Worm (Caenorhabditis elegans): Measurements from ENCODE around the gene C34F6.11.

- TF ChIP-seq nhr-12 (tag; optimal IDR thresholded peaks at IDR 0.05), result no peak
- TF ChIP-seq nhr-28 (tag; optimal IDR thresholded peaks at IDR 0.05), result no peak
- no peak for TF ChIP-seq snpc-4 (tag; optimal IDR thresholded peaks at IDR 0.05)
- TF ChIP-seq elt-3 (tag; optimal IDR thresholded peaks at IDR 0.05), result no peak
- no peak for TF ChIP-seq pha-4 (tag; optimal IDR thresholded peaks at IDR 0.05)
- no peak for TF ChIP-seq lin-13 (tag; optimal IDR thresholded peaks at IDR 0.05)
- TF ChIP-seq cnd-1 (tag; optimal IDR thresholded peaks at IDR 0.05), result no peak
- TF ChIP-seq sptf-1 (tag; optimal IDR thresholded peaks at IDR 0.05), result no peak
- no peak for TF ChIP-seq unc-120 (tag; optimal IDR thresholded peaks at IDR 0.05; ENCODE audit: poor library complexity, severe bottlenecking)
Measured at ce11 chrX:11201165-11201564, 2.6 kb downstream of the C34F6.11 start, which contains the start of gene col-179.

All from whole organism, mixed stage, embryonic.